Worm (Caenorhabditis elegans) whole organism, L1 larva: ENCODE results near the gene srw-22.

ENCODE experiments used
- C04F5.9 ChIP-seq: sonication (generic microtip); optimal IDR thresholded peaks from 2 replicates; lab custom pipeline; 2016; ENCODE audit warnings: missing genetic modification characterization, missing compliant biosample characterization
- F16B12.6 ChIP-seq: fragments of 150-350 bp; optimal IDR thresholded peaks from 2 replicates; lab custom pipeline; 2014; ENCODE audit warnings: missing biosample characterization, missing genetic modification characterization
- aha-1 ChIP-seq: fragments of 150-350 bp; optimal IDR thresholded peaks from 2 replicates; lab custom pipeline; 2014; ENCODE audit warnings: missing biosample characterization, missing genetic modification characterization
- blmp-1 ChIP-seq: fragments of 150-350 bp; optimal IDR thresholded peaks from 2 replicates; lab custom pipeline; 2014; ENCODE audit warnings: missing biosample characterization, missing genetic modification characterization
- ceh-63 ChIP-seq: fragments of 200-800 bp; sonication (Bioruptor generic); optimal IDR thresholded peaks from 2 replicates; lab custom pipeline; 2018; ENCODE audit warnings: mild to moderate bottlenecking, missing genetic modification characterization, missing compliant biosample characterization
- efl-1 ChIP-seq, 4 experiments: fragments of 150-350 bp; optimal IDR thresholded peaks in 3 of 4; peaks in 1 of 4; 1 replicate in 1 of 4; 2 replicates in 3 of 4; lab custom pipeline; 2014; ENCODE audit warnings: missing biosample characterization in 2 of 4, missing genetic modification characterization in 2 of 4, missing genetic modification reagents in 2 of 4
- egl-13 ChIP-seq: sonication (generic microtip); optimal IDR thresholded peaks from 2 replicates; lab custom pipeline; 2016; ENCODE audit warnings: missing genotype, missing genetic modification reagents, missing genetic modification characterization, missing compliant biosample characterization
- elt-2 ChIP-seq: sonication (generic microtip); optimal IDR thresholded peaks from 2 replicates; lab custom pipeline; 2016; ENCODE audit warnings: missing genetic modification characterization, mild to moderate bottlenecking, inconsistent platforms, missing compliant biosample characterization, missing genetic modification reagents
- fos-1 ChIP-seq: fragments of 150-350 bp; optimal IDR thresholded peaks from 2 replicates; lab custom pipeline; 2014; ENCODE audit warnings: missing biosample characterization, missing genetic modification characterization
- hpl-2 ChIP-seq: fragments of 150-350 bp; optimal IDR thresholded peaks from 2 replicates; lab custom pipeline; 2014; ENCODE audit warnings: missing biosample characterization, missing genetic modification reagents, missing genetic modification characterization
- irx-1 ChIP-seq: sonication (generic microtip); optimal IDR thresholded peaks from 2 replicates; lab custom pipeline; 2016; ENCODE audit warnings: missing genetic modification characterization, missing compliant biosample characterization
- jun-1 ChIP-seq: fragments of 150-350 bp; optimal IDR thresholded peaks from 2 replicates; lab custom pipeline; 2014; ENCODE audit warnings: missing biosample characterization, missing genetic modification reagents, missing genetic modification characterization
- lin-14 ChIP-seq: fragments of 200-800 bp; sonication (Bioruptor generic); optimal IDR thresholded peaks from 2 replicates; lab custom pipeline; 2018; ENCODE audit warnings: mild to moderate bottlenecking, missing genetic modification characterization, moderate library complexity, missing compliant biosample characterization
- lin-15B ChIP-seq: fragments of 150-350 bp; sonication (generic microtip); optimal IDR thresholded peaks from 3 replicates; lab custom pipeline; 2014; ENCODE audit warnings: missing biosample characterization, missing genetic modification characterization
- lsy-2 ChIP-seq, 2 experiments: fragments of 150-350 bp; optimal IDR thresholded peaks; 2 replicates each; lab custom pipeline; 2014; ENCODE audit warnings: missing biosample characterization in 2 of 2, missing genetic modification characterization in 2 of 2
- mef-2 ChIP-seq: fragments of 150-350 bp; optimal IDR thresholded peaks from 2 replicates; lab custom pipeline; 2014; ENCODE audit warnings: missing biosample characterization, missing genetic modification characterization
- mep-1 ChIP-seq: fragments of 150-350 bp; optimal IDR thresholded peaks from 2 replicates; lab custom pipeline; 2014; ENCODE audit warnings: missing biosample characterization, missing genetic modification characterization
- nhr-12 ChIP-seq: sonication (generic microtip); optimal IDR thresholded peaks from 2 replicates; lab custom pipeline; 2017; ENCODE audit warnings: missing biosample characterization, missing genetic modification characterization
- nhr-28 ChIP-seq: fragments of 150-350 bp; optimal IDR thresholded peaks from 2 replicates; lab custom pipeline; 2014; ENCODE audit warnings: missing biosample characterization, missing genetic modification characterization
- nhr-76 ChIP-seq: sonication (generic microtip); optimal IDR thresholded peaks from 2 replicates; lab custom pipeline; 2017; ENCODE audit warnings: missing biosample characterization, missing genetic modification characterization
- nhr-84 ChIP-seq: sonication (generic microtip); optimal IDR thresholded peaks from 2 replicates; lab custom pipeline; 2017; ENCODE audit warnings: missing biosample characterization, missing genetic modification characterization
- nhr-90 ChIP-seq: sonication (generic microtip); optimal IDR thresholded peaks from 2 replicates; lab custom pipeline; 2016; ENCODE audit warnings: mild to moderate bottlenecking, missing genetic modification characterization, missing compliant biosample characterization; ENCODE audit not compliant: poor library complexity
- pag-3 ChIP-seq: sonication (generic microtip); optimal IDR thresholded peaks from 2 replicates; lab custom pipeline; 2017; ENCODE audit warnings: missing genetic modification characterization, mild to moderate bottlenecking, missing compliant biosample characterization, antibody characterized with exemption, borderline replicate concordance; ENCODE audit not compliant: insufficient read depth
- pax-3 ChIP-seq: fragments of 200-800 bp; sonication (Bioruptor generic); optimal IDR thresholded peaks from 2 replicates; lab custom pipeline; 2018; ENCODE audit warnings: mild to moderate bottlenecking, missing genetic modification characterization, moderate library complexity, missing compliant biosample characterization
- rnt-1 ChIP-seq: sonication (generic microtip); optimal IDR thresholded peaks from 2 replicates; lab custom pipeline; 2016; ENCODE audit warnings: mild to moderate bottlenecking, missing genetic modification characterization, moderate library complexity, missing compliant biosample characterization
- skn-1 ChIP-seq: fragments of 150-350 bp; optimal IDR thresholded peaks from 2 replicates; lab custom pipeline; 2014; ENCODE audit warnings: missing biosample characterization, missing genetic modification characterization
- snpc-4 ChIP-seq: fragments of 150-350 bp; optimal IDR thresholded peaks from 2 replicates; lab custom pipeline; 2014; ENCODE audit warnings: missing biosample characterization, missing genetic modification characterization
- snu-23 ChIP-seq: sonication (generic microtip); optimal IDR thresholded peaks from 2 replicates; lab custom pipeline; 2016; ENCODE audit warnings: missing genetic modification characterization, missing compliant biosample characterization
- sox-4 ChIP-seq: sonication (generic microtip); optimal IDR thresholded peaks from 2 replicates; lab custom pipeline; 2016; ENCODE audit warnings: missing genetic modification characterization, missing compliant biosample characterization
- sptf-1 ChIP-seq: fragments of 150-350 bp; optimal IDR thresholded peaks from 2 replicates; lab custom pipeline; 2014; ENCODE audit warnings: missing biosample characterization, missing genetic modification characterization
- swsn-7 ChIP-seq: sonication (generic microtip); optimal IDR thresholded peaks from 2 replicates; lab custom pipeline; 2016; ENCODE audit warnings: missing genetic modification characterization, missing compliant biosample characterization
- tlp-1 ChIP-seq: fragments of 150-350 bp; optimal IDR thresholded peaks from 2 replicates; lab custom pipeline; 2014; ENCODE audit warnings: missing biosample characterization, missing genetic modification characterization
- unc-130 ChIP-seq: fragments of 150-350 bp; optimal IDR thresholded peaks from 2 replicates; lab custom pipeline; 2017; ENCODE audit warnings: missing biosample characterization, missing genetic modification characterization, inconsistent platforms
- unc-62 ChIP-seq: fragments of 150-350 bp; optimal IDR thresholded peaks from 2 replicates; lab custom pipeline; 2014; ENCODE audit warnings: missing biosample characterization, missing genetic modification reagents, missing genetic modification characterization
- xbp-1 ChIP-seq: sonication (generic microtip); optimal IDR thresholded peaks from 2 replicates; lab custom pipeline; 2016; ENCODE audit warnings: missing genetic modification characterization, missing compliant biosample characterization
- zip-4 ChIP-seq: fragments of 200-800 bp; sonication (Bioruptor generic); optimal IDR thresholded peaks from 2 replicates; lab custom pipeline; 2018; ENCODE audit warnings: mild to moderate bottlenecking, missing genetic modification characterization, moderate library complexity, missing compliant biosample characterization

Gene srw-22

DNA sequence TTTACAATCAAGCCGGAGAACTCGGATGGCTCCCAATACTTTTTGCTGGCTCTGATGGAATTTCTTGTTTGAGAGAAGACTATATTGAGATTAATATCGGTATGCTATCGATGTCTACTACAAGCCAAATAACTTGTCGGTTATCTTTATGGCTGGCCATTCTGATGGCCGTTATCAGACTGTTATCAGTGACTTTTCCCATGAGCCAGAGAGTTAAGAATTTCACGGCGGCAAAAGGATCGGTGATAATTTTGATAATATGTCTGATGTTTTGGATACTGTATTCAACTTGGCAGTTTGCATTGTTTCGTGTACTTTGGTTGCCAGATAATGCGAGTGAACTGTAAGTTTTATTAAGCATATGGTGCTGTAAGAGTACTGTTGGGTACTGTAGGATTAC lies 42.2 kb upstream of the srw-22 start:
- TF ChIP-seq jun-1 (tag; lab: Kevin White, UChicago) (no peak), rnt-1 (tag; lab: Kevin White, UChicago) (no peak), irx-1 (tag; lab: Kevin White, UChicago) (no peak), unc-62 (GFP tag; lab: Kevin White, UChicago) (no peak), sptf-1 (no peak), fos-1 (tag; lab: Kevin White, UChicago) (no peak), swsn-7 (tag; lab: Kevin White, UChicago) (no peak), lsy-2 (tag; optimal IDR thresholded peaks at IDR 0.05; lab: Kevin White, UChicago) (no peak), nhr-12 (tag; lab: Kevin White, UChicago) (no peak), tlp-1 (tag; lab: Kevin White, UChicago) (peak; percentile 45), mep-1 (tag; lab: Kevin White, UChicago) (no peak), nhr-28 (tag; lab: Kevin White, UChicago) (no peak), unc-130 (tag; lab: Kevin White, UChicago) (no peak), snu-23 (GFP tag; lab: Kevin White, UChicago) (no peak), hpl-2 (no peak), elt-2 (tag; lab: Kevin White, UChicago) (peak; percentile 79)

DNA sequence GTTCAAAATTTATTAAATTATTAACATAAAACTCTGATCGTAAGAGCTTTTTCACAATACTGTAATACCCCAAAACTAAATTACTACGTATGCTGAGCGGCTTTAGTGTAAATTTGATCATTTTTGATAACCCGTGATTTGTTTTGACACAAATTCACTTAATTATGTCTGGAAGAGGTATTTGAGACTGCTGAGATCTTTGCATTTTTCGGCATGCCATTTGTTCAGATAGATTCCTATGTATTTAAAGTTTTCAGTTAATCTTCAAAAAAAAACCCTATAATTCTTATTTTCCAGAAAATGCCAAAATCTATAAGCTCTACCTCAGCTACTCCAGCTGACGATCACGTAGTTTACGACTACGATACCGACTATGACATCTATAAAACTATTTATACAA lies 38.2 kb upstream of the srw-22 start, which contains the start of gene srw-15:
TSS of gene srw-15 (plus strand) at position 301 of the 400 bp plus-strand sequence.
- TF ChIP-seq zip-4 (GFP tag; lab: Kevin White, UChicago) (no peak), efl-1 (optimal IDR thresholded peaks at IDR 0.05; lab: Kevin White, UChicago) (no peak), efl-1 (GFP tag; optimal IDR thresholded peaks at IDR 0.05 in 1 of 2; lab: Kevin White, UChicago) (peak in 1 of 2 experiments; percentile 60), mef-2 (tag; lab: Kevin White, UChicago) (no peak), pax-3 (no peak), nhr-76 (no peak)

DNA sequence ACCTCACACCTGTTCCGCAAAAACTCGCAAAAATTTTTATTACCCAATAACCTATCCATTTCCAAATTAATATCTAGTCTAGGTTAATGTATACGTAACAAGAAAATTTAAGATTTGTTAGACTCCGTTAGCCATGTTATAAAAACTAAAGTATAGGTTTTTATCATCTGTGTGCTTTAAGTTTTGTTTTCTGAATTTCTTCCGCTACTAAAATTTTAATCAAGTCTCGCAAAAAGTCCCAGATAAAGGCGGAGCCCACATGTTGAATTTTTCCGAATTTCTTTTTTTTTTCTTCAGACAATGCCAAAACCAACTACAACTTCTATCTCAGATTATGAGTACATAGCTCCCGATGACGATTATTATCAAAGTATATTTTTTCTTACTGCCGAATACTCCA lies 36.2 kb upstream of the srw-22 start, which contains the start of gene srw-13:
TSS of gene srw-13 (plus strand) at position 301 of the 400 bp plus-strand sequence.
- TF ChIP-seq skn-1 (no peak), nhr-12 (tag; lab: Kevin White, UChicago) (no peak), snpc-4 (tag; lab: Kevin White, UChicago) (no peak), lin-14 (no peak), sox-4 (no peak), lin-15B (tag; lab: Kevin White, UChicago) (no peak), F16B12.6 (tag; lab: Kevin White, UChicago) (no peak), hpl-2 (no peak), pag-3 (tag; lab: Kevin White, UChicago) (no peak), xbp-1 (tag; lab: Kevin White, UChicago) (no peak), egl-13 (tag; lab: Kevin White, UChicago) (no peak), swsn-7 (tag; lab: Kevin White, UChicago) (no peak), C04F5.9 (tag; lab: Kevin White, UChicago) (no peak), aha-1 (tag; lab: Kevin White, UChicago) (no peak)

ce11 chrV:15235661-15236060 lies 32.7 kb upstream of the srw-22 start, which contains the start of gene nhr-164:
Gene nhr-164 (minus strand): TSS chrV:15235761.
- TF ChIP-seq nhr-84 (tag; lab: Kevin White, UChicago) (no peak), nhr-90 (tag; lab: Kevin White, UChicago) (no peak), blmp-1 (tag; lab: Kevin White, UChicago) (no peak), ceh-63 (no peak), F16B12.6 (tag; lab: Kevin White, UChicago) (no peak)
